Worm (Caenorhabditis elegans) whole organism, midembryonic: Measurements from ENCODE around the gene irld-63.

Experiments
- flt-1 ChIP-seq: fragments of 200-800 bp; sonication (Bioruptor generic); IDR thresholded peaks from 2 replicates; pipeline ENCODE4 v1.3.6; 2022; ENCODE audit warnings: missing genetic modification characterization, missing compliant biosample characterization
- ref-1 ChIP-seq: fragments of 200-800 bp; sonication (Bioruptor generic); conservative IDR thresholded peaks from 2 replicates; pipeline ENCODE4 v1.3.6; 2022; ENCODE audit warnings: missing genetic modification reagents, missing genetic modification characterization, missing compliant biosample characterization
- tab-1 ChIP-seq: fragments of 200-800 bp; sonication (Bioruptor generic); IDR thresholded peaks from 2 replicates; pipeline ENCODE4 v1.3.6; 2022; ENCODE audit warnings: missing genetic modification characterization, missing compliant biosample characterization
- ztf-23 ChIP-seq: fragments of 200-800 bp; sonication (Bioruptor generic); IDR thresholded peaks from 2 replicates; pipeline ENCODE4 v1.3.6; 2022; ENCODE audit warnings: missing genetic modification reagents, missing genetic modification characterization, missing compliant biosample characterization
- ztf-29 ChIP-seq: fragments of 200-800 bp; sonication (Bioruptor generic); IDR thresholded peaks from 2 replicates; pipeline ENCODE4 v1.3.6; 2022; ENCODE audit warnings: missing genetic modification reagents, missing genetic modification characterization, missing compliant biosample characterization

DNA sequence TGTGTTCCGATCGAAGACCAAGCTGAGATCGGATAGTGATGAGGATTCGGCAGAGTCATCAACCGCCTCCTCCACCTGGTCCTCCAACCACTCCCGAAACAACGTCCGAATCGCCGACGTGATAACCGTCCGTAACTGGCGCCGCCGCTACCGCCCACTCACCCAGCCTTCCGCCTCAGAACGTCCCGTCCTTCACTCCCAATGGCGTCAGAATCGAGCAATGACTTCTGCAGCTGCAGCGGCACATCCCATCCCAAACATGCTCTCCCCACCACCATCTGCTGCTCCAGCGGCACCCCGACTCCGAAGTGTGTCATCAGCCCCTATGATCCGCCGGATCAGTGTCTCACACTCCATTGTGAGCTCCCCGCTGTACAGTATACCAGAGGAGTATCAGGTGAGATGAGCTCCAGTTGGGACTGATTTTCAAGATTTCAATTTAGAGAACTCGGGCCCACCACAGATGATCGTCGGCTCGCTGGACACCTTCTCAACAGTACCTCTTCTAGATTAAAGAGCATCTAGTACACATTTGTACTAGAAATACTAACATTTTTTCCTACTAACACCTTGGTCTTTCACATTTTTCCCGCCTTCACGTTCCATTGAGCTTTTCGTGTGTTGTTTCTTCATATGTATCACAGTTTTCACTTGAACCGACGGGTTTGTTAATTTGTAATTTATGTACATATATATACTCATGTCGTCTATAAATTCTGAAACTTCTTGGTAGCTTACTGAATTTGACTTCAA, 4.5 kb upstream of the irld-63 start:
- TF ChIP-seq ztf-23 (no peak), tab-1 (no peak), ztf-29 (GFP tag; lab: Robert Waterston, UW) (no peak), flt-1 (GFP tag; lab: Robert Waterston, UW) (no peak), ref-1 (GFP tag; lab: Robert Waterston, UW) (no peak)
